Fruit fly (Drosophila melanogaster) whole organism, embryonic: Measurements from ENCODE around the gene kek4.

ENCODE experiments used
- Adf1 ChIP-seq: fragments of 200-800 bp; sonication (Bioruptor generic); IDR thresholded peaks from 2 replicates; pipeline ENCODE4 v1.3.6; 2022; ENCODE audit warnings: missing biosample characterization, missing genetic modification characterization
- Atf6 ChIP-seq: fragments of 200-800 bp; sonication (Bioruptor generic); IDR thresholded peaks from 2 replicates; pipeline ENCODE4 v1.3.6; 2022; ENCODE audit warnings: missing biosample characterization, missing genetic modification characterization
- BEAF-32 ChIP-seq: fragments of 200-800 bp; sonication (Bioruptor generic); optimal IDR thresholded peaks from 3 replicates; lab custom pipeline; 2017; ENCODE audit warnings: missing biosample characterization, missing genetic modification characterization, mild to moderate bottlenecking, moderate library complexity, missing genetic modification reagents
- Bdp1 ChIP-seq: fragments of 200-800 bp; sonication (Bioruptor generic); optimal IDR thresholded peaks from 3 replicates; lab custom pipeline; 2016; ENCODE audit warnings: missing biosample characterization, missing genetic modification characterization
- CG11085 ChIP-seq: fragments of 200-800 bp; sonication (Bioruptor generic); IDR thresholded peaks from 2 replicates; pipeline ENCODE4 v1.3.6; 2022; ENCODE audit warnings: missing biosample characterization, missing genetic modification characterization
- CG1233 ChIP-seq: fragments of 200-800 bp; sonication (Bioruptor generic); optimal IDR thresholded peaks from 4 replicates; lab custom pipeline; 2018; ENCODE audit warnings: missing biosample characterization, mild to moderate bottlenecking, missing genetic modification characterization
- CG12942 ChIP-seq: fragments of 200-800 bp; sonication (Bioruptor generic); optimal IDR thresholded peaks from 3 replicates; lab custom pipeline; 2016; ENCODE audit warnings: missing biosample characterization, missing genetic modification characterization
- CG13894 ChIP-seq: fragments of 200-800 bp; sonication (Bioruptor generic); optimal IDR thresholded peaks from 3 replicates; lab custom pipeline; 2018; ENCODE audit warnings: missing biosample characterization, mild to moderate bottlenecking, missing genetic modification characterization, moderate library complexity
- CG14710 ChIP-seq: fragments of 200-800 bp; sonication (Bioruptor generic); optimal IDR thresholded peaks from 3 replicates; lab custom pipeline; 2019; ENCODE audit warnings: missing biosample characterization, mild to moderate bottlenecking, missing genetic modification characterization, moderate library complexity
- CG15073 ChIP-seq: fragments of 200-800 bp; sonication (Bioruptor generic); optimal IDR thresholded peaks from 2 replicates; lab custom pipeline; 2016; ENCODE audit warnings: missing biosample characterization, missing genetic modification characterization
- CG1529 ChIP-seq: fragments of 200-800 bp; sonication (Bioruptor generic); optimal IDR thresholded peaks from 3 replicates; lab custom pipeline; 2018; ENCODE audit warnings: missing biosample characterization, missing genetic modification characterization
- CG16863 ChIP-seq: fragments of 200-800 bp; sonication (Bioruptor generic); optimal IDR thresholded peaks from 3 replicates; lab custom pipeline; 2016; ENCODE audit warnings: missing biosample characterization, missing genetic modification characterization
- CG1792 ChIP-seq: fragments of 200-800 bp; sonication (Bioruptor generic); optimal IDR thresholded peaks from 2 replicates; lab custom pipeline; 2016; ENCODE audit warnings: missing biosample characterization, missing genetic modification characterization
- CG18011 ChIP-seq: fragments of 200-800 bp; sonication (Bioruptor generic); optimal IDR thresholded peaks from 2 replicates; lab custom pipeline; 2017; ENCODE audit warnings: missing biosample characterization, missing genetic modification characterization, mild to moderate bottlenecking, moderate library complexity, missing genotype
- CG34224 ChIP-seq: fragments of 200-800 bp; sonication (Bioruptor generic); IDR thresholded peaks from 3 replicates; pipeline ENCODE4 v1.3.6; 2022; ENCODE audit warnings: missing biosample characterization, missing genetic modification characterization; ENCODE audit not compliant: partially characterized antibody
- CG3726 ChIP-seq: fragments of 200-800 bp; sonication (Bioruptor generic); IDR thresholded peaks from 3 replicates; pipeline ENCODE4, ENCODE4 v1.3.6; 2022; ENCODE audit warnings: missing biosample characterization, missing genetic modification characterization
- CG3995 ChIP-seq: fragments of 200-800 bp; sonication (Bioruptor generic); optimal IDR thresholded peaks from 3 replicates; lab custom pipeline; 2016; ENCODE audit warnings: missing biosample characterization, missing genetic modification characterization
- CG9727 ChIP-seq: fragments of 200-800 bp; sonication (Bioruptor generic); optimal IDR thresholded peaks from 3 replicates; lab custom pipeline; 2017; ENCODE audit warnings: missing biosample characterization, mild to moderate bottlenecking, missing genetic modification characterization
- Camta ChIP-seq: fragments of 200-800 bp; sonication (Bioruptor generic); optimal IDR thresholded peaks from 2 replicates; lab custom pipeline; 2016; ENCODE audit warnings: missing biosample characterization, missing genetic modification characterization
- Dp ChIP-seq: fragments of 200-800 bp; sonication (Bioruptor generic); optimal IDR thresholded peaks from 2 replicates; lab custom pipeline; 2018; ENCODE audit warnings: missing biosample characterization, mild to moderate bottlenecking, missing genetic modification characterization, moderate library complexity
- HLH4C ChIP-seq: fragments of 200-800 bp; sonication (Bioruptor generic); IDR thresholded peaks from 3 replicates; pipeline ENCODE4 v1.3.6; 2022; ENCODE audit warnings: missing biosample characterization, missing genetic modification characterization; ENCODE audit not compliant: partially characterized antibody
- HmgZ ChIP-seq: fragments of 200-800 bp; sonication (Bioruptor generic); optimal IDR thresholded peaks from 2 replicates; lab custom pipeline; 2018; ENCODE audit warnings: missing biosample characterization, mild to moderate bottlenecking, missing genetic modification characterization
- Lhr ChIP-seq: fragments of 200-800 bp; sonication (Bioruptor generic); optimal IDR thresholded peaks from 3 replicates; lab custom pipeline; 2017; ENCODE audit warnings: mild to moderate bottlenecking, missing biosample characterization, missing genetic modification reagents, missing genetic modification characterization
- Mrtf ChIP-seq: fragments of 200-800 bp; sonication (Bioruptor generic); IDR thresholded peaks from 3 replicates; pipeline ENCODE4 v1.3.6; 2022; ENCODE audit warnings: missing biosample characterization, missing genetic modification characterization
- Oaz ChIP-seq: fragments of 200-800 bp; sonication (Bioruptor generic); IDR thresholded peaks from 2 replicates; pipeline ENCODE4 v1.3.6; 2022; ENCODE audit warnings: missing biosample characterization, missing genetic modification characterization
- Usf ChIP-seq: fragments of 200-800 bp; sonication (Bioruptor generic); optimal IDR thresholded peaks from 2 replicates; lab custom pipeline; 2017; ENCODE audit warnings: missing genotype, missing biosample characterization, missing genetic modification characterization
- cad ChIP-seq: fragments of >200 bp; optimal IDR thresholded peaks from 2 replicates; lab custom pipeline; 2017; ENCODE audit warnings: missing biosample characterization, missing genetic modification characterization
- cas ChIP-seq: fragments of 200-800 bp; sonication (Bioruptor generic); IDR thresholded peaks from 2 replicates; pipeline ENCODE4 v1.3.6; 2022; ENCODE audit warnings: missing biosample characterization, missing genetic modification characterization
- corto ChIP-seq: fragments of 200-800 bp; sonication (Bioruptor generic); optimal IDR thresholded peaks from 2 replicates; lab custom pipeline; 2016; ENCODE audit warnings: missing biosample characterization, mild to moderate bottlenecking, missing genetic modification characterization, moderate library complexity
- crc ChIP-seq: fragments of 200-800 bp; sonication (Bioruptor generic); optimal IDR thresholded peaks from 2 replicates; lab custom pipeline; 2016; ENCODE audit warnings: missing biosample characterization, missing genetic modification characterization
- crol ChIP-seq: fragments of 200-800 bp; sonication (Bioruptor generic); IDR thresholded peaks from 2 replicates; pipeline ENCODE4 v1.3.6; 2022; ENCODE audit warnings: missing biosample characterization, missing genetic modification characterization
- disco-r ChIP-seq: fragments of 200-800 bp; sonication (Bioruptor generic); optimal IDR thresholded peaks from 2 replicates; lab custom pipeline; 2016; ENCODE audit warnings: missing biosample characterization, missing genetic modification characterization
- dpn ChIP-seq, 2 experiments: fragments of 200-800 bp; sonication (Bioruptor generic); optimal IDR thresholded peaks; 3 replicates each; lab custom pipeline; 2016; ENCODE audit warnings: missing biosample characterization in 2 of 2, missing genetic modification characterization in 2 of 2
- gfzf ChIP-seq: fragments of 200-800 bp; sonication (Bioruptor generic); optimal IDR thresholded peaks from 2 replicates; lab custom pipeline; 2016; ENCODE audit warnings: missing biosample characterization, mild to moderate bottlenecking, missing genetic modification characterization, moderate library complexity
- hbn ChIP-seq: fragments of 200-800 bp; sonication (Bioruptor generic); IDR thresholded peaks from 2 replicates; pipeline ENCODE4 v1.3.6; 2022; ENCODE audit warnings: missing biosample characterization, missing genetic modification characterization; ENCODE audit not compliant: partially characterized antibody
- hkb ChIP-seq, 2 experiments: fragments of 200-800 bp in 1 of 2; fragments of >200 bp in 1 of 2; sonication (Bioruptor generic) in 1 of 2; IDR thresholded peaks in 1 of 2; optimal IDR thresholded peaks in 1 of 2; 2 replicates each; pipeline versions ENCODE4 v1.3.6 to Lab custom; 2017 to 2022; ENCODE audit warnings: missing biosample characterization in 1 of 2, missing genetic modification characterization in 1 of 2
- knrl ChIP-seq: fragments of 200-800 bp; sonication (Bioruptor generic); IDR thresholded peaks from 3 replicates; pipeline ENCODE4 v1.3.6; 2022; ENCODE audit warnings: missing biosample characterization, missing genetic modification characterization; ENCODE audit not compliant: partially characterized antibody
- lbe ChIP-seq: fragments of 200-800 bp; sonication (Bioruptor generic); optimal IDR thresholded peaks from 2 replicates; lab custom pipeline; 2016; ENCODE audit warnings: missing biosample characterization, mild to moderate bottlenecking, missing genetic modification characterization
- mirr ChIP-seq: fragments of 200-800 bp; sonication (Bioruptor generic); optimal IDR thresholded peaks from 3 replicates; lab custom pipeline; 2018; ENCODE audit warnings: missing biosample characterization, mild to moderate bottlenecking, missing genetic modification characterization
- oc ChIP-seq: fragments of 200-800 bp; sonication (Bioruptor generic); optimal IDR thresholded peaks from 2 replicates; lab custom pipeline; 2018; ENCODE audit warnings: missing biosample characterization, mild to moderate bottlenecking, missing genetic modification characterization, moderate library complexity
- p53 ChIP-seq: fragments of 200-800 bp; sonication (Bioruptor generic); optimal IDR thresholded peaks from 2 replicates; lab custom pipeline; 2016; ENCODE audit warnings: missing biosample characterization, missing genetic modification characterization
- peb ChIP-seq: fragments of 200-800 bp; sonication (Bioruptor generic); IDR thresholded peaks from 2 replicates; pipeline ENCODE4 v1.3.6; 2022; ENCODE audit warnings: missing biosample characterization, missing genetic modification characterization
- pnt ChIP-seq: fragments of 200-800 bp; sonication (Bioruptor generic); optimal IDR thresholded peaks from 3 replicates; lab custom pipeline; 2016; ENCODE audit warnings: missing biosample characterization, missing genetic modification characterization
- pzg ChIP-seq: fragments of 200-800 bp; sonication (Bioruptor generic); optimal IDR thresholded peaks from 3 replicates; lab custom pipeline; 2018; ENCODE audit warnings: missing biosample characterization, mild to moderate bottlenecking, missing genetic modification characterization, moderate library complexity
- slou ChIP-seq: fragments of 200-800 bp; sonication (Bioruptor generic); optimal IDR thresholded peaks from 3 replicates; lab custom pipeline; 2016; ENCODE audit warnings: missing biosample characterization, missing genetic modification characterization
- so ChIP-seq: fragments of 200-800 bp; sonication (Bioruptor generic); IDR thresholded peaks from 3 replicates; pipeline ENCODE4 v1.3.6; 2022; ENCODE audit warnings: missing biosample characterization, missing genetic modification characterization
- sr ChIP-seq: fragments of 200-800 bp; sonication (Bioruptor generic); IDR thresholded peaks from 3 replicates; pipeline ENCODE4 v1.3.6; 2022; ENCODE audit warnings: missing biosample characterization, missing genetic modification characterization
- trem ChIP-seq: fragments of 200-800 bp; optimal IDR thresholded peaks from 3 replicates; lab custom pipeline; 2019; ENCODE audit warnings: missing biosample characterization, mild to moderate bottlenecking, missing genetic modification characterization, moderate library complexity
- vnd ChIP-seq: fragments of 200-800 bp; sonication (Bioruptor generic); IDR thresholded peaks from 3 replicates; pipeline ENCODE4 v1.3.6; 2022; ENCODE audit warnings: missing biosample characterization, missing genetic modification characterization; ENCODE audit not compliant: partially characterized antibody
- wek ChIP-seq: fragments of 200-800 bp; sonication (Bioruptor generic); optimal IDR thresholded peaks from 3 replicates; lab custom pipeline; 2018; ENCODE audit warnings: missing biosample characterization, mild to moderate bottlenecking, missing genetic modification characterization, moderate library complexity
- zfh2 ChIP-seq: fragments of 200-800 bp; sonication (Bioruptor generic); optimal IDR thresholded peaks from 2 replicates; lab custom pipeline; 2016; ENCODE audit warnings: missing biosample characterization, missing genetic modification characterization

The kek4 gene

DNA sequence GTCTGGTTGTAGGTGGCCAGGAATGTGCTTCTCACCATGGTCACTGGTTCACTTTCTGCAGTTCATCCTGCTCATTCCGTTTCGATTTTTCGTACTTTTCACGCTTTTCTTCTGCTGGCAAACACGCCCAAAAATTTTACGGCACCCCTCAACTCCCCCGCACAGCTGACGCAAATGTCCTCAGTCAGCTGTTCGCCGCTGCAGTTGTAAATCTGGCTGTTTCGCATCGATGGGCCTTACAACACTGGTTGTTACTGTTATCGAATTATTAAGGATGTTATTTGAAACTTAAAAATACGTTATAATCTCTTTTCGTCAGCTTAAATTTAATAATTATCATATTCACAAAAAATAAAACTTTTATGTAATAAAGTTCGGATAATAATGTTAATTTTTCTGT lies 32.7 kb downstream of the kek4 start, which contains the start of gene Mgat3 (continued):
- no peak for TF ChIP-seq CG12942 (GFP tag; lab: Kevin White, UChicago)
- TF ChIP-seq CG1792 = no peak
- TF ChIP-seq gfzf (GFP tag; lab: Kevin White, UChicago) = peak; percentile 28
- no peak for TF ChIP-seq Adf1 (GFP tag; lab: Robert Waterston, UW)
- TF ChIP-seq zfh2 (GFP tag; lab: Kevin White, UChicago) = no peak
- peak; percentile 5 for TF ChIP-seq trem (tag; lab: Kevin White, UChicago)
- peak; percentile 1 for TF ChIP-seq CG3995 (GFP tag; lab: Kevin White, UChicago)
- no peak for TF ChIP-seq CG13894 (tag; lab: Kevin White, UChicago)
- TF ChIP-seq Atf6 (GFP tag; lab: Robert Waterston, UW) = no peak
- no peak for TF ChIP-seq Camta (GFP tag; lab: Kevin White, UChicago)
- TF ChIP-seq hkb (optimal IDR thresholded peaks at IDR 0.05; lab: Kevin White, UChicago) = no peak
- no peak for TF ChIP-seq hkb (GFP tag; IDR thresholded peaks at IDR 0.05; lab: Robert Waterston, UW)
- no peak for TF ChIP-seq wek
- TF ChIP-seq p53 (GFP tag; lab: Kevin White, UChicago) = no peak
- peak; percentile 34 for TF ChIP-seq pzg (GFP tag; lab: Kevin White, UChicago)
- no peak for TF ChIP-seq CG9727 (GFP tag; lab: Kevin White, UChicago)
- TF ChIP-seq vnd (GFP tag; lab: Robert Waterston, UW) = no peak
- no peak for TF ChIP-seq Usf
- no peak for TF ChIP-seq CG16863 (GFP tag; lab: Kevin White, UChicago)
- TF ChIP-seq Oaz = no peak
- TF ChIP-seq slou (GFP tag; lab: Kevin White, UChicago) = no peak
- no peak for TF ChIP-seq peb (GFP tag; lab: Robert Waterston, UW)
- TF ChIP-seq HLH4C (GFP tag; lab: Robert Waterston, UW) = no peak
- no peak for TF ChIP-seq dpn (GFP tag; optimal IDR thresholded peaks at IDR 0.05; lab: Kevin White, UChicago)
- no peak for TF ChIP-seq CG1233
- TF ChIP-seq so (GFP tag; lab: Robert Waterston, UW) = no peak
- no peak for TF ChIP-seq mirr (GFP tag; lab: Kevin White, UChicago)
- TF ChIP-seq CG18011 = no peak
- no peak for TF ChIP-seq HmgZ (tag; lab: Kevin White, UChicago)
- TF ChIP-seq sr (GFP tag; lab: Robert Waterston, UW) = no peak
- TF ChIP-seq lbe (GFP tag; lab: Kevin White, UChicago) = no peak
- TF ChIP-seq pnt (GFP tag; lab: Kevin White, UChicago) = no peak
- no peak for TF ChIP-seq crc (GFP tag; lab: Kevin White, UChicago)
- TF ChIP-seq CG14710 (tag; lab: Kevin White, UChicago) = peak; percentile 29
- TF ChIP-seq Lhr (GFP tag; lab: Kevin White, UChicago) = no peak
- no peak for TF ChIP-seq CG1529
- no peak for TF ChIP-seq Bdp1 (GFP tag; lab: Kevin White, UChicago)
- TF ChIP-seq knrl (GFP tag; lab: Robert Waterston, UW) = no peak
- no peak for TF ChIP-seq oc (tag; lab: Kevin White, UChicago)
- TF ChIP-seq hbn (GFP tag; lab: Robert Waterston, UW) = no peak
- TF ChIP-seq CG15073 (GFP tag; lab: Kevin White, UChicago) = no peak
- no peak for TF ChIP-seq corto (GFP tag; lab: Kevin White, UChicago)
- TF ChIP-seq cas = no peak
- no peak for TF ChIP-seq CG3726 (GFP tag; lab: Robert Waterston, UW)
- TF ChIP-seq Dp = peak; percentile 1
- peak; percentile 48; the same call in 2 of the 3 replicates for TF ChIP-seq CG34224 (GFP tag; lab: Robert Waterston, UW)
- TF ChIP-seq CG11085 (GFP tag; lab: Robert Waterston, UW) = no peak
- TF ChIP-seq Mrtf (GFP tag; lab: Robert Waterston, UW) = no peak
- peak; percentile 49 for TF ChIP-seq cad
- peak; percentile 13 for TF ChIP-seq BEAF-32
- peak; percentile 84 for TF ChIP-seq crol (GFP tag; lab: Robert Waterston, UW)
- TF ChIP-seq disco-r = no peak
